Worm (Caenorhabditis elegans) whole organism, midembryonic: ENCODE data around the gene F54H5.5.

Experiments
- T22C8.4 ChIP-seq: fragments of 200-800 bp; sonication (Bioruptor generic); IDR thresholded peaks from 2 replicates; pipeline ENCODE4 v1.3.6; 2022; ENCODE audit warnings: missing genetic modification characterization, missing compliant biosample characterization
- cog-1 ChIP-seq: sonication (generic microtip); optimal IDR thresholded peaks from 2 replicates; lab custom pipeline; 2016; ENCODE audit warnings: missing genetic modification characterization, missing compliant biosample characterization
- flt-1 ChIP-seq: fragments of 200-800 bp; sonication (Bioruptor generic); IDR thresholded peaks from 2 replicates; pipeline ENCODE4 v1.3.6; 2022; ENCODE audit warnings: missing genetic modification characterization, missing compliant biosample characterization
- klf-2 ChIP-seq: fragments of 200-800 bp; sonication (Bioruptor generic); conservative IDR thresholded peaks from 2 replicates; pipeline ENCODE4 v1.3.6; 2022; ENCODE audit warnings: missing genetic modification reagents, missing genetic modification characterization, missing compliant biosample characterization
- med-1 ChIP-seq: sonication (generic microtip); optimal IDR thresholded peaks from 2 replicates; lab custom pipeline; 2017; ENCODE audit warnings: missing genetic modification characterization, mild to moderate bottlenecking, missing compliant biosample characterization, antibody characterized with exemption, missing genetic modification reagents; ENCODE audit not compliant: insufficient read depth
- ref-1 ChIP-seq: fragments of 200-800 bp; sonication (Bioruptor generic); conservative IDR thresholded peaks from 2 replicates; pipeline ENCODE4 v1.3.6; 2022; ENCODE audit warnings: missing genetic modification reagents, missing genetic modification characterization, missing compliant biosample characterization
- tab-1 ChIP-seq: fragments of 200-800 bp; sonication (Bioruptor generic); IDR thresholded peaks from 2 replicates; pipeline ENCODE4 v1.3.6; 2022; ENCODE audit warnings: missing genetic modification characterization, missing compliant biosample characterization
- ztf-23 ChIP-seq: fragments of 200-800 bp; sonication (Bioruptor generic); IDR thresholded peaks from 2 replicates; pipeline ENCODE4 v1.3.6; 2022; ENCODE audit warnings: missing genetic modification reagents, missing genetic modification characterization, missing compliant biosample characterization
- ztf-29 ChIP-seq: fragments of 200-800 bp; sonication (Bioruptor generic); IDR thresholded peaks from 2 replicates; pipeline ENCODE4 v1.3.6; 2022; ENCODE audit warnings: missing genetic modification reagents, missing genetic modification characterization, missing compliant biosample characterization

The F54H5.5 gene

DNA sequence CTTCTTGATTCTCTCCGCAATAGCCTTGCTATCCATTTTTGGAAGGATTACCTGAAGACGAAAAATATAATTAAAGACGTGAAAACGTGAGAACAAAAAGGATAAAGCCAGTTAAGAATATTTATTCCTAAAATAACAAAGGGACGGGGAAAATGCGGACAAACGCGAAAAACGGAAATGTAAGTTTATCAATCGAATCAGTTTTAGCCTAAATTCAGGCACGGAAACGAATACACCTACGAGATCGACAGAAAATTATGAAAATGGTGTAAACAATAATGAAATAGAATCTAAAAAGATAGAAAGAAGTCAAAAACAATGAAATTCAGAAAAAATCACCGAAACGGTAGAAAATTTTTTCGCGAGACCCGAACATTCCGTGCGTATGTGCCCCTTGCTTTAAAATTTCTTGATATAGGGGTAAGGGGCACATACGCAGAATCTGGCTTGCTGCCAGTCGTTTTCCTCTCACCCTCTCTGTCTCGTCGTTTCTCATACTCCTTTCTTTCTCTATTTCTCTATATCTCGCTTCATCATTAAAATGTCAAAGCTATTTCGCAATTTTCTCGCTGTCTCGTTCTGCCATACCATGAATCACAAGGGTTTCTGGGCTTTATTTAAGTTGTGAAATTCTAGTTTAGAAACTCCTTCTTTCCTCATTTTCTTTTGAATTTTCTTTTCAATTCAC lies 38.3 kb downstream of the F54H5.5 start, which contains the start of gene icd-1:
Gene icd-1, minus strand, starts transcription at position 51 of the 688 bp plus-strand sequence.
- TF ChIP-seq klf-2 (no peak), ztf-23 (GFP tag; lab: Robert Waterston, UW) (peak; percentile 100), tab-1 (GFP tag; lab: Robert Waterston, UW) (no peak), ztf-29 (GFP tag; lab: Robert Waterston, UW) (peak; percentile 73), med-1 (GFP tag; lab: Kevin White, UChicago) (peak; percentile 36), T22C8.4 (GFP tag; lab: Robert Waterston, UW) (no peak), cog-1 (tag; lab: Kevin White, UChicago) (peak; percentile 84), flt-1 (0 out of 2 replicates have a peak, but pooled peaks have one; percentile 61), ref-1 (GFP tag; lab: Robert Waterston, UW) (no peak)

DNA sequence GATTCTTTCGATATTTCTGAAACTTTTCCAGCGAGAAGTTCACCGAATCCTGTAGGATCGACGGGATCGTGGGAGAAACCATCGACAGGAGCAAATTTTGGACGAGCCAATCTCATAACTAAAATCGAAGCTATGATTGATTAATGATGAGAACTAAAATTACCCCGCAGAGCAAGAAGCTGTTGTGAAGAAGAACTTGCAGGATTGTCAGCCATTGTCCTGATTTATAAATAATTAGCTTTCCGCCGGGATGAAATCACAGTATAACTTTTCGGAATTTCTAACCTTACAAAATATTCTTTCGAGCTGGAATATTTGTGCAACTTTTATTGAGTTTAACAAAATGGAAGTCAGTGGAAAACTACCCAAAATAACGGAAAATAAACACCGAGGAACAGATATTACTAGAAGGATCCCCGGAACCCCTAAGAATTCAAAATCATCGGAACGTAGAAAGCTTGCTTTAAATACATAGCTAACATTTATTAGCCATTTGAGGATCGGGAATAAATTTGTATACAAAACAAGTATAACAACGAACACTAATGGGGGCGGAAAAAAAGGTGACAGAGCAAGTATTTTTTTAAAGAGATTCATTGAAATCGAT lies 39.7 kb downstream of the F54H5.5 start, which contains the start of gene C56C10.7:
Gene C56C10.7, minus strand, starts transcription at position 312 of the 607 bp plus-strand sequence.
- 0 out of 2 replicates have a peak, but pooled peaks have one; percentile 14 for TF ChIP-seq flt-1
- TF ChIP-seq ref-1 (GFP tag; lab: Robert Waterston, UW): no peak

DNA sequence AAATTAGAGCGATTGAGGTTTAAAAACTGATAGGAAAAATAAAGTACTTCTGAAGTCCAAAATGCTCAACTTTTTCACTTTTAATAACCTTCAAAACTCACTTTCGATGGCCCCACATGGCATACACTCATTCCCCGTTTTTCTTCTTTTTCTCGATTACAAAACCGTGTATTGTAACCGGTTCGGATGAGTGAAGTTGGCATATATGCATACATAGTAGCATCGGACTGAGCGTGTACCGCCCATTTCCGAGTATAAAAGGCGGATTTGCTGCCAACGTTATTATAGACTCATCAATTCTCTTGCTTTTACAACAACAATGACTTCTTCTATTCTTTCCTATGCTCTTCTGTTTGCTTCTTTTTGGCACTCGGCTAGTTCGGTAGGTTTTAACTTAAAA lies 44.3 kb downstream of the F54H5.5 start, which contains the start of gene C56C10.4:
Gene C56C10.4, plus strand, starts transcription at position 301 of the 400 bp plus-strand sequence.
- TF ChIP-seq ztf-23 (GFP tag; lab: Robert Waterston, UW) (no peak), T22C8.4 (GFP tag; lab: Robert Waterston, UW) (no peak), tab-1 (GFP tag; lab: Robert Waterston, UW) (no peak), ref-1 (GFP tag; lab: Robert Waterston, UW) (no peak), flt-1 (no peak), cog-1 (tag; lab: Kevin White, UChicago) (no peak), ztf-29 (GFP tag; lab: Robert Waterston, UW) (no peak), med-1 (GFP tag; lab: Kevin White, UChicago) (no peak), klf-2 (no peak)

DNA sequence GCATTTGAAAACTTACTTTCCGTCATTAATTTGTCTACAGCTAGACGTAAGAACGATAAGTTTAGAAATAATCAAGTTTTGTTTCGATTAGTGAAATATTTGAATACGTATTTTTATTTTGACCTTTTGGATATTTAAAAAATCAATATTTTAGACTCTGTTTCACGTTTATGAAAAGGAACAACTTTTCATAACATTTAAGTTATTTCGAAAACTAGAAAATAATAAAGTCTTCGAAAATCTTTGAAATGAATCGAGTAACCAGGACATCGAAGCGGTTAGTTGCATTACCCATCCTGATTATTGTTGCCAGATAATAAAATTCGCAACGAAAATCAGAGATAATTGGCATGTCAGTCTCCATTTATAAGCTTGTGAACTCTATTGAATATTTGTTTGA lies 45.8 kb downstream of the F54H5.5 start, which contains the start of gene C56C10.6:
Gene C56C10.6, minus strand, starts transcription at position 101 of the 400 bp plus-strand sequence.
- no peak for TF ChIP-seq tab-1 (GFP tag; lab: Robert Waterston, UW)
- no peak for TF ChIP-seq med-1 (GFP tag; lab: Kevin White, UChicago)
- no peak for TF ChIP-seq ztf-23 (GFP tag; lab: Robert Waterston, UW)
- TF ChIP-seq ztf-29 (GFP tag; lab: Robert Waterston, UW): no peak
- no peak for TF ChIP-seq T22C8.4 (GFP tag; lab: Robert Waterston, UW)
- TF ChIP-seq ref-1 (GFP tag; lab: Robert Waterston, UW): no peak
- TF ChIP-seq klf-2: no peak
- no peak for TF ChIP-seq cog-1 (tag; lab: Kevin White, UChicago)
- TF ChIP-seq flt-1: no peak

DNA sequence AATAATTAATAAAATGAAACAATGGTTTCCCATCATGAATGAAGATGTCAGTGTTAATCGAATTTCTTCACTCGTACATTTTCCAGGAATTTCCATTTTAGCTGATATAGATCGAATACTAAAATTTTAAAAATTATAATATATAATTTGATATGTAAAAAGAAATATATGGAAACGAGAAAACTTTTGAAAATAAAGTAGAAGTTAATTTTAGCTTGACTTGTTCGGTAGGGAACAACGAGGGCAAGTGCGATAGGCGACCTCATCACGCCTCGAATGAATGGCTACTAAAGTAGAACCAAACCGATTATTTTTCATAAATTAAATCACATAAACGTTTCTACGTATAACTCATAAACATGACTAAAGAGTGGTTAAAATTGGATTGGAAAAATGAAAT lies 48.7 kb downstream of the F54H5.5 start, which contains the start of gene sra-31:
Gene sra-31, minus strand, starts transcription at position 101 of the 400 bp plus-strand sequence.
- TF ChIP-seq T22C8.4 (GFP tag; lab: Robert Waterston, UW): no peak
- no peak for TF ChIP-seq cog-1 (tag; lab: Kevin White, UChicago)
- no peak for TF ChIP-seq ztf-23 (GFP tag; lab: Robert Waterston, UW)
- no peak for TF ChIP-seq tab-1 (GFP tag; lab: Robert Waterston, UW)
- TF ChIP-seq flt-1: no peak
- TF ChIP-seq ref-1 (GFP tag; lab: Robert Waterston, UW): no peak
- TF ChIP-seq ztf-29 (GFP tag; lab: Robert Waterston, UW): no peak
- no peak for TF ChIP-seq klf-2
- TF ChIP-seq med-1 (GFP tag; lab: Kevin White, UChicago): no peak
